Fruit fly (Drosophila melanogaster) whole organism, wandering third instar larva: Measurements from ENCODE around the gene Pp2A-29B.

ENCODE experiments used
- Abd-B ChIP-seq: fragments of >200 bp; optimal IDR thresholded peaks from 2 replicates; lab custom pipeline; 2017; ENCODE audit warnings: missing biosample characterization, missing genetic modification characterization
- CG32264 ChIP-seq: fragments of 200-800 bp; sonication (Bioruptor generic); optimal IDR thresholded peaks from 2 replicates; lab custom pipeline; 2016; ENCODE audit warnings: missing biosample characterization, missing genetic modification characterization
- CG9705 ChIP-seq: fragments of 200-800 bp; sonication (Bioruptor generic); optimal IDR thresholded peaks from 2 replicates; lab custom pipeline; 2018; ENCODE audit warnings: missing biosample characterization, mild to moderate bottlenecking, missing genetic modification characterization
- CrebA ChIP-seq: fragments of 200-800 bp; sonication (Bioruptor generic); optimal IDR thresholded peaks from 2 replicates; lab custom pipeline; 2016; ENCODE audit warnings: missing biosample characterization, mild to moderate bottlenecking, missing genetic modification characterization, borderline replicate concordance
- Dfd ChIP-seq: fragments of >200 bp; optimal IDR thresholded peaks from 2 replicates; lab custom pipeline; 2017; ENCODE audit warnings: missing biosample characterization, missing genetic modification characterization
- Dif ChIP-seq: fragments of 200-275, 200-300 bp; sonication (Bioruptor generic); optimal IDR thresholded peaks from 2 replicates; lab custom pipeline; 2018; ENCODE audit warnings: missing biosample characterization, missing genetic modification characterization; ENCODE audit not compliant: partially characterized antibody
- GATAd ChIP-seq: sonication (Bioruptor generic); optimal IDR thresholded peaks from 2 replicates; lab custom pipeline; 2016; ENCODE audit warnings: missing biosample characterization, missing genetic modification characterization
- HLH106 ChIP-seq: fragments of 200-800 bp; optimal IDR thresholded peaks from 3 replicates; lab custom pipeline; 2019; ENCODE audit warnings: missing biosample characterization, mild to moderate bottlenecking, missing genetic modification characterization, moderate library complexity
- Hnf4 ChIP-seq: fragments of 200-800 bp; sonication (Bioruptor generic); optimal IDR thresholded peaks from 2 replicates; lab custom pipeline; 2016; ENCODE audit warnings: missing biosample characterization, mild to moderate bottlenecking, missing genetic modification characterization
- Hr78 ChIP-seq: fragments of >200 bp; optimal IDR thresholded peaks from 2 replicates; lab custom pipeline; 2017; ENCODE audit warnings: missing biosample characterization, missing genetic modification characterization
- Hr83 ChIP-seq: fragments of 200-300 bp; sonication (Bioruptor generic); optimal IDR thresholded peaks from 2 replicates; lab custom pipeline; 2016; ENCODE audit warnings: missing biosample characterization, mild to moderate bottlenecking, missing genetic modification characterization, moderate library complexity; ENCODE audit not compliant: poor library complexity, severe bottlenecking
- Jra ChIP-seq: sonication (Bioruptor generic); optimal IDR thresholded peaks from 2 replicates; lab custom pipeline; 2016; ENCODE audit warnings: missing biosample characterization, missing genetic modification characterization
- Mio ChIP-seq: sonication (Bioruptor generic); optimal IDR thresholded peaks from 2 replicates; lab custom pipeline; 2016; ENCODE audit warnings: missing biosample characterization, missing genetic modification characterization
- Myc ChIP-seq: fragments of >200 bp; optimal IDR thresholded peaks from 2 replicates; lab custom pipeline; 2017
- N ChIP-seq: fragments of >200 bp; optimal IDR thresholded peaks from 2 replicates; lab custom pipeline; 2018; ENCODE audit warnings: missing biosample characterization, missing external identifiers, missing genetic modification characterization
- OdsH ChIP-seq: fragments of 200-800 bp; sonication (Bioruptor generic); optimal IDR thresholded peaks from 2 replicates; lab custom pipeline; 2016; ENCODE audit warnings: missing biosample characterization, mild to moderate bottlenecking, missing genetic modification characterization
- Rel ChIP-seq, 2 experiments: fragments of 200-800 bp; sonication (Bioruptor generic) in 1 of 2; optimal IDR thresholded peaks; 2 replicates in 1 of 2; 3 replicates in 1 of 2; lab custom pipeline; 2016 to 2019; ENCODE audit warnings: mild to moderate bottlenecking in 2 of 2, missing biosample characterization in 2 of 2, missing genetic modification characterization in 2 of 2, moderate library complexity in 1 of 2
- Sp1 ChIP-seq: fragments of 200-800 bp; sonication (Bioruptor generic); optimal IDR thresholded peaks from 3 replicates; lab custom pipeline; 2019; ENCODE audit warnings: missing biosample characterization, mild to moderate bottlenecking, missing genetic modification characterization, moderate library complexity
- Vsx2 ChIP-seq: fragments of 200-300, 225-300 bp; sonication (Bioruptor generic); optimal IDR thresholded peaks from 2 replicates; lab custom pipeline; 2018; ENCODE audit warnings: missing biosample characterization, missing genetic modification characterization; ENCODE audit not compliant: partially characterized antibody
- br ChIP-seq: fragments of 200-800 bp; sonication (Bioruptor generic); optimal IDR thresholded peaks from 2 replicates; lab custom pipeline; 2016; ENCODE audit warnings: missing biosample characterization, missing genetic modification characterization
- brk ChIP-seq: fragments of 200-800 bp; sonication (Bioruptor generic); optimal IDR thresholded peaks from 2 replicates; lab custom pipeline; 2016; ENCODE audit warnings: missing biosample characterization, mild to moderate bottlenecking, missing genetic modification characterization
- dl ChIP-seq, 2 experiments: fragments of 175-275, 200-275 bp in 1 of 2; fragments of 200-275 bp in 1 of 2; sonication (Bioruptor generic); optimal IDR thresholded peaks; lab custom pipeline; 2018; ENCODE audit warnings: mild to moderate bottlenecking in 2 of 2, missing biosample characterization in 2 of 2, missing genetic modification characterization in 2 of 2, moderate library complexity in 2 of 2; ENCODE audit not compliant: partially characterized antibody in 2 of 2, insufficient read depth in 1 of 2
- dmrt93B ChIP-seq: fragments of 200-800 bp; sonication (Bioruptor generic); optimal IDR thresholded peaks from 2 replicates; lab custom pipeline; 2018; ENCODE audit warnings: missing biosample characterization, mild to moderate bottlenecking, missing genetic modification characterization
- dsf ChIP-seq: sonication (Bioruptor generic); optimal IDR thresholded peaks from 2 replicates; lab custom pipeline; 2016; ENCODE audit warnings: missing biosample characterization, missing genetic modification characterization, borderline replicate concordance
- ey ChIP-seq: fragments of 200-800 bp; sonication (Bioruptor generic); optimal IDR thresholded peaks from 2 replicates; lab custom pipeline; 2016; ENCODE audit warnings: missing biosample characterization, missing genetic modification characterization
- foxo ChIP-seq, 2 experiments: fragments of 200-800 bp; sonication (Bioruptor generic); optimal IDR thresholded peaks; 2 replicates in 1 of 2; 3 replicates in 1 of 2; lab custom pipeline; 2016 to 2017; ENCODE audit warnings: missing biosample characterization in 2 of 2, missing genetic modification characterization in 2 of 2
- fru ChIP-seq: fragments of 200-800 bp; sonication (Bioruptor generic); optimal IDR thresholded peaks from 3 replicates; lab custom pipeline; 2016; ENCODE audit warnings: missing biosample characterization, mild to moderate bottlenecking, missing genetic modification characterization
- h ChIP-seq: fragments of 200-800 bp; sonication (Bioruptor generic); optimal IDR thresholded peaks from 3 replicates; lab custom pipeline; 2016; ENCODE audit warnings: missing biosample characterization, mild to moderate bottlenecking, missing genetic modification characterization
- jim ChIP-seq: fragments of 175-275, 200-325 bp; sonication (Bioruptor generic); optimal IDR thresholded peaks from 2 replicates; lab custom pipeline; 2016; ENCODE audit warnings: missing biosample characterization, mild to moderate bottlenecking, missing genetic modification characterization
- lola ChIP-seq: fragments of >200 bp; optimal IDR thresholded peaks from 2 replicates; lab custom pipeline; 2017; ENCODE audit warnings: missing biosample characterization, missing genetic modification characterization
- pan ChIP-seq: fragments of >200 bp; optimal IDR thresholded peaks from 2 replicates; lab custom pipeline; 2017
- psq ChIP-seq: fragments of 200-800 bp; sonication (Bioruptor generic); optimal IDR thresholded peaks from 3 replicates; lab custom pipeline; 2017; ENCODE audit warnings: missing biosample characterization, mild to moderate bottlenecking, missing genetic modification characterization, moderate library complexity
- rgr ChIP-seq: fragments of 200-800 bp; sonication (Bioruptor generic); optimal IDR thresholded peaks from 3 replicates; lab custom pipeline; 2016; ENCODE audit warnings: missing biosample characterization, mild to moderate bottlenecking, missing genetic modification characterization
- sage ChIP-seq: fragments of 200-800 bp; sonication (Bioruptor generic); optimal IDR thresholded peaks from 2 replicates; lab custom pipeline; 2016; ENCODE audit warnings: missing biosample characterization, mild to moderate bottlenecking, missing genetic modification characterization
- sv ChIP-seq: fragments of 200-800 bp; sonication (Bioruptor generic); optimal IDR thresholded peaks from 3 replicates; lab custom pipeline; 2016; ENCODE audit warnings: missing biosample characterization, missing genetic modification characterization
- tai ChIP-seq: sonication (Bioruptor generic); optimal IDR thresholded peaks from 2 replicates; lab custom pipeline; 2016; ENCODE audit warnings: missing biosample characterization, missing genetic modification characterization
- usp ChIP-seq: fragments of >200 bp; optimal IDR thresholded peaks from 2 replicates; lab custom pipeline; 2017; ENCODE audit warnings: missing biosample characterization, missing genetic modification characterization
- woc ChIP-seq: sonication (Bioruptor generic); optimal IDR thresholded peaks from 2 replicates; lab custom pipeline; 2016; ENCODE audit warnings: missing biosample characterization, mild to moderate bottlenecking, missing genetic modification characterization

The Pp2A-29B gene

DNA sequence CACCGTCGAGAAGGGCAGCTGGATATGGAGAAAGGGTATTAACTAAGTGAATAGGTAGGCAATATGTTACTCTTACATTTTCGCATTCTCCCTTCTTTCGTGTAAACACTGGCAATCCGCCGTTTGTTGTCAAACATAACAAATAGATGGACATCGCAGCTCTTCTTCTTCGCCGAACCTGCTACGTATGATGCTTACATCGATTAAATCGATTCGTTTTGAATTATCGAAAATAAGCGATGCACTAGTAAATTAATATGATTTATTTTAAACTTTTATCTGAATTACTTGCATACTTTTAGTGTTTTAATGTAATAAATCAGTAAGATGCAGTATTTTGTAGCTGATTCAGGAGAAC lies 37.1 kb downstream of the Pp2A-29B start, which contains the start of gene fy:
Gene fy, minus strand, starts transcription at position 353 of the 358 bp plus-strand sequence.
- no peak for TF ChIP-seq N (GFP tag; lab: Kevin White, UChicago)
- no peak for TF ChIP-seq Dfd (GFP tag; lab: Kevin White, UChicago)
- TF ChIP-seq Hr83: no peak
- TF ChIP-seq Mio: no peak
- TF ChIP-seq Vsx2 (GFP tag; lab: Kevin White, UChicago): no peak
- TF ChIP-seq CG9705: no peak

dm6 chr2L:8403286-8404270 lies 37.7 kb downstream of the Pp2A-29B start, which contains the start of gene emb:
Gene emb (plus strand): TSS chr2L:8403573.
- TF ChIP-seq HLH106 (tag; lab: Kevin White, UChicago) (peak; percentile 11), tai (GFP tag; lab: Kevin White, UChicago) (no peak), Rel (GFP tag; optimal IDR thresholded peaks at IDR 0.05; lab: Kevin White, UChicago) (no peak), Rel (tag; optimal IDR thresholded peaks at IDR 0.05; lab: Kevin White, UChicago) (peak; percentile 49), rgr (GFP tag; lab: Kevin White, UChicago) (peak; percentile 61), Hnf4 (no peak), Hr78 (no peak), CrebA (GFP tag; lab: Kevin White, UChicago) (no peak), foxo (GFP tag; optimal IDR thresholded peaks at IDR 0.05; lab: Kevin White, UChicago) (peak in 1 of 2 experiments; percentile 60), h (peak; percentile 58), Hr83 (peak; percentile 80), pan (lab: Kevin White, UChicago) (no peak), GATAd (GFP tag; lab: Kevin White, UChicago) (no peak), dmrt93B (GFP tag; lab: Kevin White, UChicago) (no peak), jim (GFP tag; lab: Kevin White, UChicago) (peak; percentile 46), lola (no peak), Abd-B (GFP tag; lab: Kevin White, UChicago) (no peak), sv (peak; percentile 7), CG9705 (peak; percentile 25), Vsx2 (GFP tag; lab: Kevin White, UChicago) (no peak), dl (GFP tag; optimal IDR thresholded peaks at IDR 0.05; lab: Kevin White, UChicago; ENCODE audit: insufficient read depth in 1 of 2, partially characterized antibody in 2 of 2) (no peak), fru (GFP tag; lab: Kevin White, UChicago) (peak; percentile 69), Dif (no peak), Mio (no peak), Jra (GFP tag; lab: Kevin White, UChicago) (peak; percentile 40), Dfd (GFP tag; lab: Kevin White, UChicago) (no peak), CG32264 (GFP tag; lab: Kevin White, UChicago) (no peak), dsf (GFP tag; lab: Kevin White, UChicago) (peak; percentile 6), OdsH (GFP tag; lab: Kevin White, UChicago) (peak; percentile 40), usp (GFP tag; lab: Kevin White, UChicago) (no peak), sage (no peak), Sp1 (GFP tag; lab: Kevin White, UChicago) (peak; percentile 73), ey (GFP tag; lab: Kevin White, UChicago) (peak; percentile 20), N (GFP tag; lab: Kevin White, UChicago) (peak; percentile 75), Myc (lab: Kevin White, UChicago) (no peak), brk (no peak), woc (peak; percentile 54), psq (GFP tag; lab: Kevin White, UChicago) (peak; percentile 45), br (GFP tag; lab: Kevin White, UChicago) (no peak)
